Fruit fly (Drosophila melanogaster) whole organism, wandering third instar larva: ENCODE measurements around the gene tefu.

Source experiments
- Myc ChIP-seq: fragments of >200 bp; optimal IDR thresholded peaks from 2 replicates; lab custom pipeline; 2017
- h ChIP-seq: fragments of 200-800 bp; sonication (Bioruptor generic); optimal IDR thresholded peaks from 3 replicates; lab custom pipeline; 2016; ENCODE audit warnings: missing biosample characterization, mild to moderate bottlenecking, missing genetic modification characterization
- psq ChIP-seq: fragments of 200-800 bp; sonication (Bioruptor generic); optimal IDR thresholded peaks from 3 replicates; lab custom pipeline; 2017; ENCODE audit warnings: missing biosample characterization, mild to moderate bottlenecking, missing genetic modification characterization, moderate library complexity

DNA sequence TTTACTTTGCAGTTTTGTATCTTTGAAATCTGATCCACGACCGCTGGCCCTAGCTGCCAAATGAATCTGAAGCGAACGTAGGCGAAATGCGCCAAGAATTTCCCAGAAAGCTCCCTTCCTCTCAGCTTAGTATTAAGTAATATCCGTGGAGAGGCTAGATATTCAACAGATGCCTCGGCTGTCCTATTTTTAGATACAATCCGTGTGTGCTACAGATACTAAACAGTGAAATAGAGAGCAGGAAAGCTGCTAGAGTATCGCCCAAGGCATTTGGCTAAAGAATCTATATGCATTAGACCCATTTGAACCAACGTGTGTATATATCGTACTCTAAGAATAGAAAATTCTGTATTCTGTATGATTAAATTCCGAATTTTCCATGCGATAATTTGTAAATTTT lies 40.3 kb upstream of the tefu start:
- no peak for TF ChIP-seq h (GFP tag; lab: Kevin White, UChicago)
- TF ChIP-seq Myc (lab: Kevin White, UChicago) = no peak
- TF ChIP-seq psq = no peak
